Fruit fly (Drosophila melanogaster) whole organism: ENCODE data around the gene Cpr67B.
A peak's percentile ranks its signal among the peaks of the same experiment; 100 is the strongest.

Source experiments
- CG8478 ChIP-seq: fragments of >200 bp; optimal IDR thresholded peaks from 2 replicates; lab custom pipeline; 2018; ENCODE audit warnings: inconsistent platforms
- EcR ChIP-seq, 2 experiments: fragments of >200 bp; optimal IDR thresholded peaks; 2 replicates each; lab custom pipeline; 2017; ENCODE audit warnings: missing biosample characterization in 2 of 2, missing genetic modification characterization in 2 of 2, missing genetic modification reagents in 2 of 2
- pan ChIP-seq: fragments of >200 bp; optimal IDR thresholded peaks from 2 replicates; lab custom pipeline; 2017
- usp ChIP-seq: fragments of >200 bp; optimal IDR thresholded peaks from 2 replicates; lab custom pipeline; 2017; ENCODE audit warnings: missing biosample characterization, missing genetic modification characterization, mixed read lengths

dm6 chr3L:9377198-9378035 is 27.2 kb upstream of the Cpr67B start, which contains the start of gene Hsp26:
- TF ChIP-seq usp (GFP tag; lab: Kevin White, UChicago) (no peak), CG8478 (lab: Kevin White, UChicago) (no peak), pan (no peak), EcR (GFP tag; optimal IDR thresholded peaks at IDR 0.05; lab: Kevin White, UChicago) (peak; percentile 74 to 96)
